Worm (Caenorhabditis elegans): ENCODE results near the gene D1025.10.

The D1025.10 gene

DNA sequence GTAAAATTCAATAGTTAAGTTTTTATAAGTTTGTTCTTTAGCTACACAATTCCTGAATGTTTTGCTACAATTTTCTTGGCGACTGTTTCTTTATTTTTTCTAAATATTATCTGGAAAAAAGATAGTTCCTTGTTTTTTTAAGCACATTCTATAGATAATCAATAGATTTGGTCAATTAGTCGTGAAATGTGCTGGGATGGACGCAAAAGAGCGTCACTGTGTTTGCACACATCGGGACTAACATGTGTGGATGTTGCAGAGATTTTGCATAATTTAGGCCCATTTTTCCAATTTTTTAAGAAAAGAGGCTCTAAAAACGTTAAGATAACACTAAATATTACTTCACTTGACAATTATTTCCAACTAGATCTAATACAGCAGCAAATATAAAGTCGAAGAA, 3.2 kb upstream of the D1025.10 start:
- TF ChIP-seq odd-2 (tag; optimal IDR thresholded peaks at IDR 0.05) = no peak
- no peak for TF ChIP-seq pha-4 (tag; optimal IDR thresholded peaks at IDR 0.05)
- TF ChIP-seq sox-4 (tag; optimal IDR thresholded peaks at IDR 0.05) = no peak
- TF ChIP-seq sox-2 (GFP tag; IDR thresholded peaks at IDR 0.05) = no peak
- TF ChIP-seq dmd-4 (tag; optimal IDR thresholded peaks at IDR 0.05; ENCODE audit: borderline replicate concordance) = no peak
- TF ChIP-seq unc-42 (tag; optimal IDR thresholded peaks at IDR 0.05) = peak; percentile 77
- no peak for TF ChIP-seq pros-1 (tag; optimal IDR thresholded peaks at IDR 0.05)
- TF ChIP-seq hlh-6 (tag; optimal IDR thresholded peaks at IDR 0.05) = no peak
- peak; percentile 32 for TF ChIP-seq ttx-3 (tag; optimal IDR thresholded peaks at IDR 0.05)
- peak; percentile 24 for TF ChIP-seq sdc-2 (tag; optimal IDR thresholded peaks at IDR 0.05)
- no peak for TF ChIP-seq Y22D7AL.16 (tag; optimal IDR thresholded peaks at IDR 0.05)
- no peak for TF ChIP-seq ceh-30 (tag; optimal IDR thresholded peaks at IDR 0.05)
- TF ChIP-seq pha-2 (tag; optimal IDR thresholded peaks at IDR 0.05) = no peak
- TF ChIP-seq K02D7.2 (tag; optimal IDR thresholded peaks at IDR 0.05) = no peak
- no peak for TF ChIP-seq fkh-6 (tag; optimal IDR thresholded peaks at IDR 0.05)
- TF ChIP-seq ceh-48 (tag; optimal IDR thresholded peaks at IDR 0.05) = peak; percentile 95

DNA sequence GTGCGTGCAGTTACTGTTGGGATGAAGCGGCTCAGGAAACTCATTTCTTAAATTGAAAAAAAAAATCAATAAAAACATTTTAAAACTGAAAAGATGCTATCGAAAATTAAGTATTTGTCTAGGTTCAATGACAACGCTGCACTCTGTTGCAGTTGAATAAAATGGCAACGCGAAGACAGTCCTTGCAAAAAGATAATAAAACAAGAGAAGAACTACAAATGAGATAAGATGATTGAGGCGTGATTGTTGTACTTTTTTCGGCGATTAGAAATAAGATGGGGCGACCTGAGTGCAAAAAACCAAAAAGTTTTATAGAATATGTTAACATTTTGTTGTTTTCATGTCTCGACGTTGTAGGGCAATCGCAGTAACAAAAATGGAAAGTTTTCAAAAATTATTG, 1.6 kb upstream of the D1025.10 start, which contains the start of gene gcsh-1:
TSS of gene gcsh-1 (minus strand) at position 46 of the 400 bp plus-strand sequence.
- TF ChIP-seq unc-55 (GFP tag; optimal IDR thresholded peaks at IDR 0.05) (no peak), ceh-48 (tag; optimal IDR thresholded peaks at IDR 0.05) (no peak), elt-2 (tag; optimal IDR thresholded peaks at IDR 0.05) (peak; percentile 53), pag-3 (tag; optimal IDR thresholded peaks at IDR 0.05; ENCODE audit: borderline replicate concordance) (no peak)

DNA sequence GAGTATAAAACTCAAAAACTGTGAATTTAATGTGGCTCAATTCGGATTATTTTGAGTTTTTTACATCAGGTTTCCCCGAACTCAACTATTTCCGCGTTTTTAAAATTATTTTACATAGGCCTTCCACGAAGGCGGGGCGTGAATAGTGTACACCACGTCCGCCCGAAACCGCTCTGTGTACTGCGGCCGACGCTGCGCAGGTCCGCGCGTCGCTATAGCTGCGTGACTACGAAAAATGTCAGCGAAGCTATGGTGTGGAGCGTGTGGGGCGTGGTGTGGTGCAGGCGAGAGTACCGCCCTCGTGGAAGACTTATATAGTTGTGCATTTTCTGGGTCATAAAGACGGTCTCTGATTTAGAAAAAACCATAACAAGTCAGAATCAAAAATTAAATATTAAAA, 1.2 kb downstream of the D1025.10 start:
- TF ChIP-seq ceh-31 (tag; optimal IDR thresholded peaks at IDR 0.05) (no peak), che-1 (tag; optimal IDR thresholded peaks at IDR 0.05) (no peak)

DNA sequence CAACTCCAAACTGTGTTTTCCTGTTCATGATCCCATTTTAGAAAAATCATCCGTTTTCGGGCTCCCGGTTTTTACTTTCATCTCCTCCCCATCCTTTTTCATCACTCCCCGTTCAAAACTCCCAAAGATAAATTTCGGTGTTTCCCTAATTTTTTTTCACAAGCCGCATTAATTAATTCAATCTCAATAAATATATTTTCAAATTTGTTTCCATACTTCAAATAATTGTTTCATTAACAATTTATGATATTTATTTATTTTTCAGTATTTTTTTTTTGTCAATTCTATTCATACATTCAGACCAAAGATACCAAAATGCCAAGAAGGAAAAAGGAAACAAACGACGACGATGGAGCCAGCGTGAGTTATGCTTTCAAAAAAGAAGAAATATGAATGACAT, 3.8 kb downstream of the D1025.10 start, which contains the start of gene D1025.1:
TSS of gene D1025.1 (plus strand) at position 301 of the 400 bp plus-strand sequence.
- TF ChIP-seq pat-9 (tag; optimal IDR thresholded peaks at IDR 0.05) (no peak), hlh-8 (tag; optimal IDR thresholded peaks at IDR 0.05) (no peak)

DNA sequence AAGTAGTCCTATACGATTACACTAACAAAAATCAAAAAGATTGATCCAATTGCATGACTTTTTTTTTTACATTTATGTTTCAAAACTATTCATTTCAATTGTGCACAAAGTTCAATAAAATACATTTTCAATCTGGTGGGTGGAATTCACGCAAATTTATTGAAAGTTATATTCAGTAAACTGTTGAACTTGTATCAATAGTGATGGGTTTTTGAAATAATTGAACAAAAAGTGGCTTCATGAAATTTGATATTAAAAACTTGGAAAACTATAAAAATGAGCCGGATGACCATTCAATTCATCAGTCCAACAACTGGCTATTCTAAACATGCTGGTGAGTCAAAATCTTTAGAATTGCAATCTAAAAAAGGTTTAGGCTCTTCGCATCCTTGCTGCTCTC, 6.6 kb downstream of the D1025.10 start, which contains the start of gene nspc-16:
TSS of gene nspc-16 (plus strand) at position 301 of the 400 bp plus-strand sequence.
- TF ChIP-seq elt-4 (tag; optimal IDR thresholded peaks at IDR 0.05) = no peak
- TF ChIP-seq dve-1 (tag; optimal IDR thresholded peaks at IDR 0.05) = no peak
- TF ChIP-seq T23F11.4 (GFP tag; optimal IDR thresholded peaks at IDR 0.05) = no peak
- no peak for TF ChIP-seq Y22D7AL.16 (tag; optimal IDR thresholded peaks at IDR 0.05)
- no peak for TF ChIP-seq lim-6 (tag; optimal IDR thresholded peaks at IDR 0.05)
- TF ChIP-seq ref-2 (tag; optimal IDR thresholded peaks at IDR 0.05) = no peak
- TF ChIP-seq F13H6.1 (tag; optimal IDR thresholded peaks at IDR 0.05) = no peak
- TF ChIP-seq tbx-7 (tag; optimal IDR thresholded peaks at IDR 0.05) = no peak
- TF ChIP-seq pag-3 (tag; optimal IDR thresholded peaks at IDR 0.05; ENCODE audit: borderline replicate concordance) = no peak
- no peak for TF ChIP-seq ceh-9 (tag; optimal IDR thresholded peaks at IDR 0.05)
- TF ChIP-seq ceh-24 (tag; optimal IDR thresholded peaks at IDR 0.05) = no peak
- no peak for TF ChIP-seq tbx-2 (tag; optimal IDR thresholded peaks at IDR 0.05)
- no peak for TF ChIP-seq ceh-19 (GFP tag; optimal IDR thresholded peaks at IDR 0.05)
- TF ChIP-seq K02D7.2 (tag; optimal IDR thresholded peaks at IDR 0.05) = no peak
- no peak for TF ChIP-seq ahr-1 (tag; optimal IDR thresholded peaks at IDR 0.05)
- TF ChIP-seq ceh-34 (tag; optimal IDR thresholded peaks at IDR 0.05) = no peak

All from whole organism, late embryonic.